Worm (Caenorhabditis elegans) whole organism, early embryonic: ENCODE measurements around the gene F40G12.10.

Experiments used
- B0310.2 ChIP-seq: sonication (generic microtip); optimal IDR thresholded peaks from 2 replicates; lab custom pipeline; 2016; ENCODE audit warnings: mild to moderate bottlenecking, missing genetic modification characterization, missing compliant biosample characterization
- F13C5.2 ChIP-seq: sonication (generic microtip); optimal IDR thresholded peaks from 2 replicates; lab custom pipeline; 2017; ENCODE audit warnings: mild to moderate bottlenecking, missing genetic modification characterization, inconsistent platforms, missing compliant biosample characterization
- aly-1 ChIP-seq: sonication (generic microtip); optimal IDR thresholded peaks from 2 replicates; lab custom pipeline; 2016; ENCODE audit warnings: missing genetic modification characterization, missing compliant biosample characterization
- ama-1 ChIP-seq: fragments of 150-350 bp; optimal IDR thresholded peaks from 2 replicates; lab custom pipeline; 2014
- ceh-13 ChIP-seq: fragments of 200-800 bp; sonication (Bioruptor generic); optimal IDR thresholded peaks from 2 replicates; lab custom pipeline; 2018; ENCODE audit warnings: mild to moderate bottlenecking, missing genetic modification characterization, missing compliant biosample characterization
- ets-7 ChIP-seq: sonication (generic microtip); optimal IDR thresholded peaks from 2 replicates; lab custom pipeline; 2016; ENCODE audit warnings: missing genotype, missing genetic modification characterization, missing compliant biosample characterization
- flt-1 ChIP-seq: fragments of 200-800 bp; sonication (Bioruptor generic); IDR thresholded peaks from 2 replicates; pipeline ENCODE4 v1.3.6; 2022; ENCODE audit warnings: missing genetic modification characterization, missing compliant biosample characterization
- hmbx-1 ChIP-seq: sonication (generic microtip); optimal IDR thresholded peaks from 2 replicates; lab custom pipeline; 2016; ENCODE audit warnings: mild to moderate bottlenecking, missing genetic modification characterization, missing compliant biosample characterization
- hmg-4 ChIP-seq: fragments of 200-800 bp; sonication (Bioruptor generic); optimal IDR thresholded peaks from 2 replicates; lab custom pipeline; 2018; ENCODE audit warnings: mild to moderate bottlenecking, missing genetic modification characterization, missing compliant biosample characterization
- hnd-1 ChIP-seq: sonication (generic microtip); optimal IDR thresholded peaks from 2 replicates; lab custom pipeline; 2016; ENCODE audit warnings: missing genetic modification characterization, missing compliant biosample characterization
- pes-1 ChIP-seq: fragments of 200-800 bp; sonication (Bioruptor generic); IDR thresholded peaks from 2 replicates; pipeline ENCODE4 v1.3.6; 2022; ENCODE audit warnings: missing genetic modification reagents, missing genetic modification characterization, missing compliant biosample characterization
- scrt-1 ChIP-seq: fragments of 200-800 bp; sonication (Bioruptor generic); IDR thresholded peaks from 2 replicates; pipeline ENCODE4 v1.3.6; 2022; ENCODE audit warnings: missing genetic modification characterization, missing compliant biosample characterization
- sea-1 ChIP-seq: fragments of 200-800 bp; sonication (Bioruptor generic); conservative IDR thresholded peaks from 2 replicates; pipeline ENCODE4 v1.3.6; 2022; ENCODE audit warnings: missing genetic modification characterization, missing compliant biosample characterization
- tbx-11 ChIP-seq: fragments of 200-800 bp; sonication (Bioruptor generic); IDR thresholded peaks from 2 replicates; pipeline ENCODE4 v1.3.6; 2022; ENCODE audit warnings: missing genetic modification characterization, missing compliant biosample characterization
- tbx-37 ChIP-seq: fragments of 200-800 bp; sonication (Bioruptor generic); conservative IDR thresholded peaks from 2 replicates; pipeline ENCODE4 v1.3.6; 2022; ENCODE audit warnings: missing genetic modification reagents, missing genetic modification characterization, missing compliant biosample characterization
- tra-4 ChIP-seq: sonication (generic microtip); optimal IDR thresholded peaks from 2 replicates; lab custom pipeline; 2017; ENCODE audit warnings: missing genetic modification characterization, missing compliant biosample characterization

F40G12.10 gene

DNA sequence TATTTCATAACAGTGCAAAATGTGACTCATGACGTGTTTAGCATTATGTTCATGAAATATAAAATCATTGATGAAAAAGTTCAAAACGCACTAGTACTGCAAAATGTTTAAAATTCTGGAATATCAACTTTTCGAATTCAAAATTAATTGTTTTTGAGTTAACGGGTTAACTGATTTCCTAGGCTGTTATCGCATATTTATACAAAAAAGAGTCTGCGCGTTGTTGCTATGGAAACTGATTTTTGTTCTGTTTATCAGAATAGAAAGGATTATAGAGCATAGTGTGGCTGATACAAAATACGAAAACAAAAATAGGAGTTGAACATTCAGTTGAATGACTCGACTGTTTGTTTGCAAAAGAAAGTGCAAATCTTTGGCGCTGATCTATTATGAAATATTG, 34.3 kb downstream of the F40G12.10 start:
- TF ChIP-seq tra-4 (no peak), ets-7 (tag; lab: Kevin White, UChicago) (no peak), tbx-11 (GFP tag; lab: Robert Waterston, UW) (no peak), pes-1 (GFP tag; lab: Robert Waterston, UW) (no peak)

DNA sequence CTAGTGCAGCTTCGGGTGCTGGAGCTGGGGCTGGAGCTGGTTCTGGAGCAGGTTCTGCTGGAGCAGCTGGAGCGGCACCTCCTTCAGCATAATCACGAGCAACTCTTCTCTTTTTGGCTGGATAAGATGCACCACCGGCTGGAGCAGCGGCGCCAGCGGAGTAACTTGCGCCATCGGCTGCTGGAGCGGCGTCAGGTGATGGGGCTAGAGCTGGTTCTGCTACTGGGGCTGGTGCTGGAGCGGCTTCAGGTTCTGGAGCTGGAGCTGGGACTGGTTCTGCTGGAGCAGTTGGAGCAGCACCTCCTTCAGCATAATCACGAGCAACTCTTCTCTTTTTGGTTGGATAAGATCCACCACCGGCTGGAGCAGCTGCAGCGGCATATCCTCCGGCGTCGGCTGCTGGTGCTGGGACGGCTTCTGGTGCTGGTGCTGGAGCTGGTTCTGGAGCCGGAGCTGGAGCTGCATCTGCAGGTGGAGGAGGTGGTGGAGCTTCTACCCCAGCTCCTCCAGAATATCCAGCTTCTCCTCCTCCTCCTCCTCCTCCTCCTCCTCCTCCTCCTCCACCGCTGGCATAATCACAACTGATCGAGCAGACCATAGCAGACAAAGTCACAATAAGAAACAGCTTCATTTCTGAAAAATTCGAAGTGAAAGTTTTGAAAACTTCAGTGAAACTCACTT, 35.9 kb downstream of the F40G12.10 start, which contains the start of gene F47B8.13:
Gene F47B8.13, minus strand, starts transcription at position 631 of the 681 bp plus-strand sequence.
- TF ChIP-seq tbx-11 (GFP tag; lab: Robert Waterston, UW), result no peak
- peak; percentile 55 for TF ChIP-seq aly-1 (tag; lab: Kevin White, UChicago)
- no peak for TF ChIP-seq hmg-4
- TF ChIP-seq ceh-13 (GFP tag; lab: Kevin White, UChicago), result no peak

DNA sequence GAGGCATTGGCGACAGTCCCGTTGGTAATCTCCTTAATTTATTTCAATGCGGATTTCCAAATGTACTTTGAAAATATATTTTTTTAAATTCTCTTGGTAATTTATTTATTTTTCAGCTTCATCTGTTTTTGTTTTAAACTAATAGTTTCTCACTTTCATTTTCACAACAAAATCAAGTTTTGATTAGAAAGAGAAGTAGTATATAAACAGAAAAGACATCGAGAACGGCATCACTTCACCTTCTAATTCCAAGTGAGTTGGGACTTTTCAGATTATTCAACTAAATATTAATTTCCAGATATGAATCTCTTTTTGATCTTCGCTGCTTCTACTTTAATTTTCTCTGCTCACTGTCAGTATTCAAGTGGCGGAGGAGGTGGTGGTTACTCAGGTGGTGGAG, 36.9 kb downstream of the F40G12.10 start, which contains the start of gene F47B8.14:
Gene F47B8.14, plus strand, starts transcription at position 301 of the 400 bp plus-strand sequence.
- no peak for TF ChIP-seq ceh-13 (GFP tag; lab: Kevin White, UChicago)
- no peak for TF ChIP-seq ama-1 (lab: Kevin White, UChicago)
- TF ChIP-seq F13C5.2 (tag; lab: Kevin White, UChicago), result no peak
- no peak for TF ChIP-seq hmg-4
- no peak for TF ChIP-seq tra-4
- no peak for TF ChIP-seq flt-1
- no peak for TF ChIP-seq pes-1 (GFP tag; lab: Robert Waterston, UW)
- no peak for TF ChIP-seq aly-1 (tag; lab: Kevin White, UChicago)
- no peak for TF ChIP-seq scrt-1 (GFP tag; lab: Robert Waterston, UW)
- TF ChIP-seq B0310.2 (tag; lab: Kevin White, UChicago), result no peak
- TF ChIP-seq tbx-37 (GFP tag; lab: Robert Waterston, UW), result no peak
- TF ChIP-seq tbx-11 (GFP tag; lab: Robert Waterston, UW), result no peak
- TF ChIP-seq hmbx-1 (tag; lab: Kevin White, UChicago), result no peak
- TF ChIP-seq hnd-1, result no peak

DNA sequence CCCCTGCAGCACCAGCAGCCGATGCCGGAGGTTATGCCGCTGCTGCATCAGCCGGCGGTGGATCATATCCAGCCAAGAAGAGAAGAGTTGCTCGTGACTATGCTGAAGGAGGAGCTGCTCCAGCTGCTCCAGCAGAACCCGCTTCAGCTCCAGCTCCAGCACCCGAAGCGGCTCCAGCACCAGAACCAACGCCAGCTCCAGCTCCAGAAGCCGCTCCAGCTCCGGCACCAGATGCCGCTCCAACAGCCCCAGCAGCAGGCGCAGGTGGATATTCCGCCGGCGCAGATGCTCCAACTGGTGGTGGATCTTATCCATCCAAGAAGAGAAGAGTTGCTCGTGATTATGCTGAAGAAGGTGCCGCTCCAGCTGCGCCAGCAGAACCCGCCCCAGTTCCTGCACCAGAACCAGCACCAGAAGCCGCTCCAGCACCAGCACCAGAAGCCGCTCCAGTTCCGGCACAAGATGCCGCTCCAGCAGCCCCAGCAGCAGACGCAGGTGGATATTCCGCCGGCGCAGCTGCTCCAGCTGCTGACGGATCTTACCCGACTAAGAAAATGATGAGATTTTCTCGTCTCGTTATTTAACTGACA, 37.5 kb downstream of the F40G12.10 start:
- TF ChIP-seq aly-1 (tag; lab: Kevin White, UChicago) (no peak), hmg-4 (no peak), sea-1 (GFP tag; lab: Robert Waterston, UW) (0 out of 2 replicates have a peak, but pooled peaks have one; percentile 21)

DNA sequence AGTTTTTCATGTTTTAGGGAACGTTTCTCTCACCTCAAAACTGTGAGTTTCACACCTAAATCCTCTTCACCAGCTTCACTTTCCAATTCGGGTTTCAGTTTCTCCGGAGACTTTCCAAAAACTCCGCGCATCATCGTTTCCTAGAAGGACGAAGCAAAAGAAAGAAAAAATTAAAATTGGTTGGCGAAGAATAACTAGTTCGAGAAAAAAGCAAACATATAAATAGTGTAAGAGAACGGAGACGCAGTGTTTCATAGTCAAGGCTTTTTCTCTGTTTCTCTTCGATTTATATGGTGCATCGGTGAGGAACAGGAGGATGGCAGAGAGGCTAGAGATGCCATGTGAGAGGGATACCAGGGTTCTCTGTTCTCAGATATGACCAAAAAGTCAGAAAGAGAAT, 39.4 kb downstream of the F40G12.10 start, which contains the start of gene F47B8.3:
Gene F47B8.3, minus strand, starts transcription at position 261 of the 400 bp plus-strand sequence.
- no peak for TF ChIP-seq pes-1 (GFP tag; lab: Robert Waterston, UW)
- TF ChIP-seq tbx-11 (GFP tag; lab: Robert Waterston, UW), result no peak
- no peak for TF ChIP-seq F13C5.2 (tag; lab: Kevin White, UChicago)
- TF ChIP-seq flt-1, result no peak
- no peak for TF ChIP-seq hmg-4

DNA sequence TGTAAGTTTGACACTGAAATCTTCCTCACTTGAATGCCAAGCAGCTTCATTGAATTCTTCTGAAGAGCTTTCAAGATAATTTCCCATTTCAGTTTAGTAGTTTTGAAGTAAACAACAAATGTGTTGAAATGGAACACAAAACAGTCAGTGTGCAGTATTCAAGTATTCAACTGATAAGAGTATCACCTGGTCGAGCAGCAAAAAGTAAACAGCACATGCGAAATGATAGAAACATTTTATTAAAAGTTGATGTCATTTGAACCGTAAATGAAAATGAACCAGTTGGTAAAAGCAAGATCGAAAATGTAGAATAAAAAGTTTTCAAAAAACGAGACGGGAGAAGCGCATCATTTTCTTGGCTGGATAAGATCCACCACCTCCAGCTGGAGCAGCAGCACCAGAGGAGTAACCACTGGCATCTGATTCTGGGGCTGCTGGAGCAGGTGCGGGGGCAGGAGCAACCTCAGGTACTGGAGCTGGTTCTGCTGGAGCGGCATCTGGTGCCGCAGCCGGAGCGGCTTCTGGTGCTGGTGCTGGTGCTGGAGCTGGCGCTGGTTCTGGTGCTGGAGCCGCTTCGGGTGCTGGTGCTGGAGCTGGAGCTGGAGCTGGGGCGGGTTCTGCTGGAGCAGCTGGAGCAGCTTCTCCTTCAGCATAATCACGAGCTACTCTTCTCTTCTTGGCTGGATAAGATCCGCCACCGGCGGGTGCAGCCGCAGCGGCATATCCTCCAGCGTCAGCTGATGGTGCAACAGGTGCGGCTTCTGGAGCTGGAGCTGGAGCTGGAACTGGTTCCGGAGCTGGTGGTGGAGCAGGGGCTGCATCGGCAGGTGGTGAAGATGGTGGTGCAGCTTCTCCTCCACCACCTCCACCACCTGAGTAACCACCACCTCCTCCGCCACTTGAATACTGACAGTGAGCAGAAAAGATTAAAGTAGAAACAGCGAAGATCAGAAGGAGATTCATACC, 41.4 kb downstream of the F40G12.10 start, which contains the start of the genes F47B8.4 and F47B8.18:
Gene F47B8.4, minus strand, starts transcription at position 172 of the 966 bp plus-strand sequence.
Gene F47B8.18, minus strand, starts transcription at position 963 of the 966 bp plus-strand sequence.
- no peak for TF ChIP-seq tbx-37 (GFP tag; lab: Robert Waterston, UW)
- TF ChIP-seq aly-1 (tag; lab: Kevin White, UChicago), result peak; percentile 26

DNA sequence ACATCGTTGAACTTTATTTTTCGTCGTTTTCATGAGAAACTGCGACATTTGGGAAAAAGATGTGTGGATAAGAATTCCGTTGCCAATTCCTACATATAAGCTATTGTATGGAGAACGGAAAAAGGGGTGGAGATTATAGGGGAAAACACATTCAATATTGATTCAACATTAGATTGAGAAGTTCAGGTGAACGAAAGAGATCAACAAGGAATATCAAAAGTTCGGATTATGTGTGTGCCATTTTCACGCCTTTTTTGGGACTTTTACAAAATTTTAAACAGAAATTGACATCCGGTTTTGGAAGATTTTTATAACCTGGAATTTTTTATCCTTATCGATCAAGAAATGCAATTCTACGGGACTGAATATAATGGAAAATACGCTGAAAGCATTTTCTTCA, 44.4 kb downstream of the F40G12.10 start, which contains the start of gene F47B8.5:
Gene F47B8.5, minus strand, starts transcription at position 101 of the 400 bp plus-strand sequence.
- TF ChIP-seq scrt-1 (GFP tag; lab: Robert Waterston, UW) (no peak), sea-1 (GFP tag; lab: Robert Waterston, UW) (no peak), aly-1 (tag; lab: Kevin White, UChicago) (no peak), hnd-1 (no peak), hmg-4 (no peak), ceh-13 (GFP tag; lab: Kevin White, UChicago) (no peak), tra-4 (no peak), ama-1 (lab: Kevin White, UChicago) (no peak)

DNA sequence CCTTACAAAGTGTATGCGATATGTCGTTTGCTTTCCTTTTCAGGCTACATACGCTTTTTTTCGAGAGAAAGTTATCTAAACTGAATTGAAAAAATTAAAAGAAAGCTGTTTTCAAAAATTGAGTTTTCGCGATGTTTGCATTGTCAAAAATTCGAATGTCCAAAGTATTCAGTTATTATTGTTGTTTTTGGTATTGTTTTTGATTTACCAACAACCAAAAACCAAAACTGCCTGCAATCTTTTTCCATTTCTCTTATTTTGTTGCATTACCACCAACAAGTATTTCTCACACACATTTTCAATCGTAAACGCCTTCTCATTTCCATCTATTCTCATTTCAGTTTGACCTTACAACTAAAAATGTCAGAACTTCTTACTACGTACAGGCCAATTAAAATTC, 45.5 kb downstream of the F40G12.10 start, which contains the start of gene pepm-1:
Gene pepm-1, plus strand, starts transcription at position 301 of the 400 bp plus-strand sequence.
- TF ChIP-seq sea-1 (GFP tag; lab: Robert Waterston, UW) (no peak), tra-4 (no peak), hmg-4 (no peak)
